Worm (Caenorhabditis elegans): ENCODE data around the gene far-5.

far-5 gene

ce11 chrV:13013844-13014243, 18.5 kb downstream of the far-5 start, which contains the start of gene F15B9.6:
TSS of gene F15B9.6 (plus strand) at chrV:13014144.
- TF ChIP-seq W03F9.2 (tag; optimal IDR thresholded peaks at IDR 0.05) (no peak), him-1 (tag; optimal IDR thresholded peaks at IDR 0.05) (no peak), dao-5 (tag; optimal IDR thresholded peaks at IDR 0.05) (no peak)

ce11 chrV:13018233-13018632, 22.9 kb downstream of the far-5 start:
- TF ChIP-seq him-1 (tag; optimal IDR thresholded peaks at IDR 0.05) (no peak), dao-5 (tag; optimal IDR thresholded peaks at IDR 0.05) (no peak), W03F9.2 (tag; optimal IDR thresholded peaks at IDR 0.05) (no peak)

- TF ChIP-seq him-1 (tag; optimal IDR thresholded peaks at IDR 0.05), result no peak
- no peak for TF ChIP-seq W03F9.2 (tag; optimal IDR thresholded peaks at IDR 0.05)
- no peak for TF ChIP-seq dao-5 (tag; optimal IDR thresholded peaks at IDR 0.05)
Observed at ce11 chrV:13018761-13019160, 23.4 kb downstream of the far-5 start, which contains the start of gene fmi-1. TSS of gene fmi-1 (plus strand) at chrV:13019061.

ce11 chrV:13020014-13020413, 24.6 kb downstream of the far-5 start:
- TF ChIP-seq W03F9.2 (tag; optimal IDR thresholded peaks at IDR 0.05) (no peak), dao-5 (tag; optimal IDR thresholded peaks at IDR 0.05) (no peak), him-1 (tag; optimal IDR thresholded peaks at IDR 0.05) (no peak)

ce11 chrV:13020638-13021037, 25.3 kb downstream of the far-5 start:
- TF ChIP-seq dao-5 (tag; optimal IDR thresholded peaks at IDR 0.05), result no peak
- TF ChIP-seq W03F9.2 (tag; optimal IDR thresholded peaks at IDR 0.05), result no peak
- TF ChIP-seq him-1 (tag; optimal IDR thresholded peaks at IDR 0.05), result no peak

- TF ChIP-seq dao-5 (tag; optimal IDR thresholded peaks at IDR 0.05) (no peak), him-1 (tag; optimal IDR thresholded peaks at IDR 0.05) (no peak), W03F9.2 (tag; optimal IDR thresholded peaks at IDR 0.05) (no peak)
Observed at ce11 chrV:13021540-13021939, 26.2 kb downstream of the far-5 start.

- TF ChIP-seq him-1 (tag; optimal IDR thresholded peaks at IDR 0.05), result no peak
- no peak for TF ChIP-seq W03F9.2 (tag; optimal IDR thresholded peaks at IDR 0.05)
- TF ChIP-seq dao-5 (tag; optimal IDR thresholded peaks at IDR 0.05), result no peak
Observed at ce11 chrV:13022265-13022664, 26.9 kb downstream of the far-5 start.

- no peak for TF ChIP-seq dao-5 (tag; optimal IDR thresholded peaks at IDR 0.05)
- TF ChIP-seq him-1 (tag; optimal IDR thresholded peaks at IDR 0.05), result no peak
- TF ChIP-seq W03F9.2 (tag; optimal IDR thresholded peaks at IDR 0.05), result no peak
Observed at ce11 chrV:13024499-13024898, 29.1 kb downstream of the far-5 start.

- TF ChIP-seq dao-5 (tag; optimal IDR thresholded peaks at IDR 0.05) (no peak), W03F9.2 (tag; optimal IDR thresholded peaks at IDR 0.05) (no peak), him-1 (tag; optimal IDR thresholded peaks at IDR 0.05) (no peak)
Observed at ce11 chrV:13025283-13025682, 29.9 kb downstream of the far-5 start.

- TF ChIP-seq W03F9.2 (tag; optimal IDR thresholded peaks at IDR 0.05) (no peak), him-1 (tag; optimal IDR thresholded peaks at IDR 0.05) (no peak), dao-5 (tag; optimal IDR thresholded peaks at IDR 0.05) (no peak)
Observed at ce11 chrV:13026631-13027299, 31.4 kb downstream of the far-5 start.

- no peak for TF ChIP-seq W03F9.2 (tag; optimal IDR thresholded peaks at IDR 0.05)
Observed at ce11 chrV:13028871-13029270, 33.5 kb downstream of the far-5 start.

- TF ChIP-seq dao-5 (tag; optimal IDR thresholded peaks at IDR 0.05) (no peak), W03F9.2 (tag; optimal IDR thresholded peaks at IDR 0.05) (no peak), him-1 (tag; optimal IDR thresholded peaks at IDR 0.05) (no peak)
Observed at ce11 chrV:13033223-13033622, 37.9 kb downstream of the far-5 start, which contains the start of gene W07G4.1. TSS of gene W07G4.1 (plus strand) at chrV:13033523.

ce11 chrV:13034604-13035003, 39.2 kb downstream of the far-5 start, which contains the start of gene W07G4.7:
TSS of gene W07G4.7 (minus strand) at chrV:13034704.
- TF ChIP-seq him-1 (tag; optimal IDR thresholded peaks at IDR 0.05), result no peak
- TF ChIP-seq dao-5 (tag; optimal IDR thresholded peaks at IDR 0.05), result no peak
- TF ChIP-seq W03F9.2 (tag; optimal IDR thresholded peaks at IDR 0.05), result no peak

- TF ChIP-seq dao-5 (tag; optimal IDR thresholded peaks at IDR 0.05), result no peak
- no peak for TF ChIP-seq W03F9.2 (tag; optimal IDR thresholded peaks at IDR 0.05)
- TF ChIP-seq him-1 (tag; optimal IDR thresholded peaks at IDR 0.05), result no peak
Observed at ce11 chrV:13036466-13036865, 41.1 kb downstream of the far-5 start, which contains the start of gene W07G4.2. TSS of gene W07G4.2 (minus strand) at chrV:13036566.

ce11 chrV:13041666-13042065, 46.3 kb downstream of the far-5 start, which contains the start of gene scyl-1:
TSS of gene scyl-1 (minus strand) at chrV:13041721.
- no peak for TF ChIP-seq W03F9.2 (tag; optimal IDR thresholded peaks at IDR 0.05)
- no peak for TF ChIP-seq him-1 (tag; optimal IDR thresholded peaks at IDR 0.05)
- TF ChIP-seq dao-5 (tag; optimal IDR thresholded peaks at IDR 0.05), result no peak
